Worm (Caenorhabditis elegans): ENCODE data around the gene hsp-12.6.
A peak's percentile ranks its signal among the peaks of the same experiment; 100 is the strongest.

hsp-12.6 gene

ce11 chrIV:9477135-9477928 lies 30.3 kb upstream of the hsp-12.6 start, which contains the start of gene wrt-3 (continued):
- TF ChIP-seq F57C9.4 (tag; optimal IDR thresholded peaks at IDR 0.05) (peak; percentile 48), unc-130 (GFP tag; optimal IDR thresholded peaks at IDR 0.05) (peak; percentile 62), mxl-1 (tag; optimal IDR thresholded peaks at IDR 0.05) (peak; percentile 88), ztf-22 (GFP tag; optimal IDR thresholded peaks at IDR 0.05) (peak; percentile 69), B0261.1 (tag; optimal IDR thresholded peaks at IDR 0.05) (peak; percentile 97), hlh-12 (tag; optimal IDR thresholded peaks at IDR 0.05) (peak; percentile 90), B0019.2 (GFP tag; conservative IDR thresholded peaks at IDR 0.05) (0 out of 2 replicates have a peak, but pooled peaks have one; percentile 37), mel-28 (tag; optimal IDR thresholded peaks at IDR 0.05; ENCODE audit: borderline replicate concordance) (peak; percentile 33), pbrm-1 (GFP tag; IDR thresholded peaks at IDR 0.05) (no peak; the same call in none of the 2 replicates), F33H1.4 (GFP tag; IDR thresholded peaks at IDR 0.05) (no peak), Y53G8AR.9 (GFP tag; conservative IDR thresholded peaks at IDR 0.05) (no peak; the same call in 1 of the 2 replicates), ets-4 (GFP tag; optimal IDR thresholded peaks at IDR 0.05) (peak; percentile 88), B0035.1 (tag; optimal IDR thresholded peaks at IDR 0.05) (peak; percentile 68), sea-2 (GFP tag; IDR thresholded peaks at IDR 0.05) (no peak), ztf-28 (GFP tag; IDR thresholded peaks at IDR 0.05) (0 out of 2 replicates have a peak, but pooled peaks have one; percentile 33), F52B5.7 (tag; optimal IDR thresholded peaks at IDR 0.05) (peak; percentile 95), chd-7 (tag; optimal IDR thresholded peaks at IDR 0.05) (no peak), him-1 (tag; optimal IDR thresholded peaks at IDR 0.05) (peak; percentile 96), fkh-3 (tag; optimal IDR thresholded peaks at IDR 0.05) (peak; percentile 98), aptf-3 (GFP tag; IDR thresholded peaks at IDR 0.05) (peak; percentile 96), ceh-100 (GFP tag; IDR thresholded peaks at IDR 0.05) (no peak; the same call in 1 of the 2 replicates), tbx-9 (tag; optimal IDR thresholded peaks at IDR 0.05; ENCODE audit: borderline replicate concordance) (peak; percentile 62), F37B4.10 (GFP tag; IDR thresholded peaks at IDR 0.05) (no peak), hmg-20 (GFP tag; IDR thresholded peaks at IDR 0.05) (peak; percentile 78; the same call in 1 of the 2 replicates), Y95B8A.8 (GFP tag; IDR thresholded peaks at IDR 0.05) (no peak), hmg-1.2 (GFP tag; IDR thresholded peaks at IDR 0.05) (peak; percentile 71), ztf-18 (tag; optimal IDR thresholded peaks at IDR 0.05) (peak; percentile 81), dpff-1 (tag; optimal IDR thresholded peaks at IDR 0.05) (peak; percentile 77), die-1 (tag; optimal IDR thresholded peaks at IDR 0.05) (peak; percentile 97), ztf-6 (GFP tag; IDR thresholded peaks at IDR 0.05) (peak; percentile 35; the same call in 1 of the 2 replicates), cebp-2 (GFP tag; IDR thresholded peaks at IDR 0.05) (peak; percentile 95), Y67H2A.10 (GFP tag; conservative IDR thresholded peaks at IDR 0.05) (no peak), lag-1 (GFP tag; IDR thresholded peaks at IDR 0.05) (no peak), T07F8.4 (tag; optimal IDR thresholded peaks at IDR 0.05) (peak; percentile 88), hsf-1 (GFP tag; IDR thresholded peaks at IDR 0.05) (peak; percentile 55; the same call in 1 of the 2 replicates), Y53F4B.3 (GFP tag; IDR thresholded peaks at IDR 0.05) (no peak), attf-5 (GFP tag; optimal IDR thresholded peaks at IDR 0.05) (no peak), ceh-58 (GFP tag; IDR thresholded peaks at IDR 0.05) (0 out of 2 replicates have a peak, but pooled peaks have one; percentile 80), lsl-1 (GFP tag; optimal IDR thresholded peaks at IDR 0.05) (no peak), snpc-3.4 (tag; optimal IDR thresholded peaks at IDR 0.05) (peak; percentile 92), mes-4 (tag; optimal IDR thresholded peaks at IDR 0.05) (peak; percentile 87), sdz-38 (tag; optimal IDR thresholded peaks at IDR 0.05) (peak; percentile 13), nfya-2 (GFP tag; IDR thresholded peaks at IDR 0.05) (no peak), rcor-1 (GFP tag; IDR thresholded peaks at IDR 0.05) (peak; percentile 77), akir-1 (GFP tag; optimal IDR thresholded peaks at IDR 0.05) (peak; percentile 79), unc-62 (GFP tag; optimal IDR thresholded peaks at IDR 0.05) (no peak), hlh-26 (GFP tag; conservative IDR thresholded peaks at IDR 0.05) (no peak), nhr-120 (GFP tag; IDR thresholded peaks at IDR 0.05) (0 out of 2 replicates have a peak, but pooled peaks have one; percentile 82)

Measured in whole organism, young adult.